Worm (Caenorhabditis elegans) whole organism, early embryonic: Measurements from ENCODE around the gene C02B8.12.

ENCODE experiments used
- B0310.2 ChIP-seq: sonication (generic microtip); optimal IDR thresholded peaks from 2 replicates; lab custom pipeline; 2016; ENCODE audit warnings: mild to moderate bottlenecking, missing genetic modification characterization, missing compliant biosample characterization
- F13C5.2 ChIP-seq: sonication (generic microtip); optimal IDR thresholded peaks from 2 replicates; lab custom pipeline; 2017; ENCODE audit warnings: mild to moderate bottlenecking, missing genetic modification characterization, inconsistent platforms, missing compliant biosample characterization
- aly-1 ChIP-seq: sonication (generic microtip); optimal IDR thresholded peaks from 2 replicates; lab custom pipeline; 2016; ENCODE audit warnings: missing genetic modification characterization, missing compliant biosample characterization
- ama-1 ChIP-seq: fragments of 150-350 bp; optimal IDR thresholded peaks from 2 replicates; lab custom pipeline; 2014
- flt-1 ChIP-seq: fragments of 200-800 bp; sonication (Bioruptor generic); IDR thresholded peaks from 2 replicates; pipeline ENCODE4 v1.3.6; 2022; ENCODE audit warnings: missing genetic modification characterization, missing compliant biosample characterization
- hmbx-1 ChIP-seq: sonication (generic microtip); optimal IDR thresholded peaks from 2 replicates; lab custom pipeline; 2016; ENCODE audit warnings: mild to moderate bottlenecking, missing genetic modification characterization, missing compliant biosample characterization
- hnd-1 ChIP-seq: sonication (generic microtip); optimal IDR thresholded peaks from 2 replicates; lab custom pipeline; 2016; ENCODE audit warnings: missing genetic modification characterization, missing compliant biosample characterization
- sea-1 ChIP-seq: fragments of 200-800 bp; sonication (Bioruptor generic); conservative IDR thresholded peaks from 2 replicates; pipeline ENCODE4 v1.3.6; 2022; ENCODE audit warnings: missing genetic modification characterization, missing compliant biosample characterization
- tra-4 ChIP-seq: sonication (generic microtip); optimal IDR thresholded peaks from 2 replicates; lab custom pipeline; 2017; ENCODE audit warnings: missing genetic modification characterization, missing compliant biosample characterization

- TF ChIP-seq tra-4 (tag; lab: Kevin White, UChicago) (no peak), hmbx-1 (tag; lab: Kevin White, UChicago) (no peak), F13C5.2 (tag; lab: Kevin White, UChicago) (no peak), aly-1 (tag; lab: Kevin White, UChicago) (no peak), sea-1 (GFP tag; lab: Robert Waterston, UW) (no peak), ama-1 (no peak), B0310.2 (no peak), flt-1 (no peak), hnd-1 (tag; lab: Kevin White, UChicago) (no peak)
Measured at ce11 chrX:8139146-8139545, 16.0 kb upstream of the C02B8.12 start, which contains the start of gene C02B8.3.
